Worm (Caenorhabditis elegans) whole organism, L1 larva: ENCODE results near the gene daf-18.
A peak's percentile ranks its signal among the peaks of the same experiment; 100 is the strongest.
"Not testable (repeated sequence)": the region's sequence is repeated elsewhere in the genome, so short reads cannot be mapped to it uniquely, and the experiment has no call there.

Experiments
- dpl-1 ChIP-seq, 3 experiments: fragments of 150-350 bp in 2 of 3; sonication (generic microtip) in 1 of 3; optimal IDR thresholded peaks; 2 replicates each; lab custom pipeline; 2014 to 2017; ENCODE audit warnings: missing biosample characterization in 3 of 3, missing genetic modification characterization in 3 of 3, missing genetic modification reagents in 3 of 3
- efl-3 ChIP-seq: fragments of 200-800 bp; sonication (Bioruptor generic); optimal IDR thresholded peaks from 2 replicates; lab custom pipeline; 2018; ENCODE audit warnings: mild to moderate bottlenecking, missing genetic modification characterization, missing compliant biosample characterization
- nhr-19 ChIP-seq: fragments of 200-800 bp; sonication (Bioruptor generic); conservative IDR thresholded peaks from 2 replicates; pipeline ENCODE4 v1.3.6; 2022; ENCODE audit warnings: missing genetic modification characterization, missing compliant biosample characterization
- nhr-77 ChIP-seq: fragments of 150-350 bp; optimal IDR thresholded peaks from 2 replicates; lab custom pipeline; 2014; ENCODE audit warnings: missing biosample characterization, missing genetic modification characterization
- sup-37 ChIP-seq: fragments of 200-800 bp; sonication (Bioruptor generic); optimal IDR thresholded peaks from 2 replicates; lab custom pipeline; 2018; ENCODE audit warnings: mild to moderate bottlenecking, missing genetic modification characterization, missing compliant biosample characterization
- ztf-11 ChIP-seq, 2 experiments: sonication (generic microtip); optimal IDR thresholded peaks; 2 replicates each; lab custom pipeline; 2016 to 2017; ENCODE audit warnings: missing genetic modification characterization in 2 of 2, missing biosample characterization in 1 of 2, missing compliant biosample characterization in 1 of 2

DNA sequence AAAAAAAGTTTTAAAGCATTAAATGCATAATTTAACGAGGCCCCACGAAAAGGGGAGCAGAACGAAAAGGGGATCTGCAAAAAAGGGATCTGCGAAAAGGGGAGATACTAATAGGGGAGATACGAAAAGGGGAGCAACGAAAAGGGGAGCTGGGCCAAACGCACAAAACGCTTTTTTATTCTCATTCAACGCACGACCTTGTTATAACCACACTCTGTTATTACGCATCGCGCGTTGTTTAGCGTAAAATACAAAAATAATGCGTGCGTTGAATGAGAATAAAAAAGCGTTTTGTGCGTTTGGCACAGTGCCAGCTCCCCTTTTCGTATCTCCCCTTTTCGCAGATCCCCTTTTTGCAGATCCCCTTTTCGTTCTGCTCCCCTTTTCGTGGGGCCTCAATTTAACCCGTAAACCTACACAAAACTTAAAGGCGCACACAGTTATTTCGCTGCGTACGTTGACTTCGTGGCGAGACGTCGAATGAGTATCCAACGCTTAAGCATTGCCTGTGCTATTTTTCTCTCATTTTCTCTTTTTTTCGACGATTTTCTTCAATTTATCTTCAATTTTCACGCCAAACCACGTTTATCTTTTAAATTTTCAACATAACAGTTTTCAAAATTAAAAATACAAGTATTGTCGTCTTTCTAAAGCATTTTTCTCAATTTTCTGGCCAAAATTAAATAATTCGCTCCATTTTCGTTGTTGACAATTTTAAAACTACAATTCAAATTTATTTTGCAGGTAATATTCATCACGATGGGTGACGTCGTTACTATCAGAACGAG, 39.6 kb downstream of the daf-18 start, which contains the start of gene rps-24:
- TF ChIP-seq efl-3 (GFP tag; lab: Kevin White, UChicago): not testable (repeated sequence)
- TF ChIP-seq dpl-1 (GFP tag; optimal IDR thresholded peaks at IDR 0.05; lab: Kevin White, UChicago) (peak; percentile 75 to 80 (median 80)), ztf-11 (tag; optimal IDR thresholded peaks at IDR 0.05; lab: Kevin White, UChicago) (peak in 1 of 2 experiments; percentile 91), nhr-77 (tag; lab: Kevin White, UChicago) (peak; percentile 87), nhr-19 (GFP tag; lab: Robert Waterston, UW) (peak; percentile 96), sup-37 (GFP tag; lab: Kevin White, UChicago) (peak; percentile 7)
